Worm (Caenorhabditis elegans): ENCODE measurements around the gene nlp-35.

nlp-35 gene

DNA sequence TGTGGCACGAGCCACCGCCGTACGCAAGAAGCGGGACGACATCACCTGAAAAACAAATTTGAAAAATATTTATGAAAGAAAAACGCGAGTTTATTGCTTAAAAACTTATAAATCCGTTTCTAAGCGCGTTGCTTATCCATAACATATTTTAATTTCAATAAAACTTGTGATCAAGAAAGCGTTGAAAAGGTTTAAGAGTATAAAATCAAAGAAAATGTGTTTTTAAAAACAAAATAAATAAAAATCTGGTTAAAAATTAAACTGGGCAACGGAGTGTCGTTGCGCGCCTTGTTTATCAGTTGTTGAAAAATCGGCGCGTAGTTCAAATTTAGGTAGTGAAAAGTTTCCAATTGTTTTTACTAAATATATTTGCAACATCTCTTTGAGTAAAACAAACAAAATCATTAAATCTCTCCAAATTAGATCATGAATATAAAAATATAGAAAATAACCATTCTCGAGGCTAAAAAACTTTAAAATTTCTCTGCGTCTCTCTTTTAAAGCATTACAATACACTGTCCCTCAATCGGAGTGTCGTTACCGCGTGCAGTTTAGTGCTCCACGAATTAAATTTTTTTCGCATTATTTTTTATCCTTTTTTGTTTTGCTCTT lies 6.2 kb upstream of the nlp-35 start, which contains the start of gene ndua-5:
Gene ndua-5, minus strand, starts transcription at position 51 of the 612 bp plus-strand sequence.
- peak; percentile 33 for TF ChIP-seq unc-55 (GFP tag; optimal IDR thresholded peaks at IDR 0.05)
- TF ChIP-seq nhr-25 (tag; optimal IDR thresholded peaks at IDR 0.05) = peak; percentile 21
- peak; percentile 6 for TF ChIP-seq fos-1 (tag; optimal IDR thresholded peaks at IDR 0.05)
- TF ChIP-seq ama-1 (optimal IDR thresholded peaks at IDR 0.05) = no peak
- TF ChIP-seq lsy-2 (tag; optimal IDR thresholded peaks at IDR 0.05) = peak in 1 of 2 experiments; percentile 70
- TF ChIP-seq sma-9 (GFP tag; optimal IDR thresholded peaks at IDR 0.05) = peak; percentile 12
- TF ChIP-seq sma-9 (tag; optimal IDR thresholded peaks at IDR 0.05) = no peak
- peak; percentile 68 for TF ChIP-seq snpc-4 (tag; optimal IDR thresholded peaks at IDR 0.05)
- no peak for TF ChIP-seq zag-1 (tag; optimal IDR thresholded peaks at IDR 0.05)
- peak; percentile 87 for TF ChIP-seq gmeb-1 (tag; optimal IDR thresholded peaks at IDR 0.05)
- TF ChIP-seq lin-13 (GFP tag; optimal IDR thresholded peaks at IDR 0.05) = peak; percentile 27
- TF ChIP-seq sma-3 (GFP tag; optimal IDR thresholded peaks at IDR 0.05) = peak; percentile 28
- TF ChIP-seq ZK546.5 (tag; optimal IDR thresholded peaks at IDR 0.05) = no peak
- TF ChIP-seq mab-5 (tag; optimal IDR thresholded peaks at IDR 0.05) = no peak
- peak; percentile 36 for TF ChIP-seq crh-2 (tag; optimal IDR thresholded peaks at IDR 0.05)
- no peak for TF ChIP-seq unc-39 (tag; optimal IDR thresholded peaks at IDR 0.05)
- TF ChIP-seq mdl-1 (tag; optimal IDR thresholded peaks at IDR 0.05) = no peak
- no peak for TF ChIP-seq ztf-11 (tag; optimal IDR thresholded peaks at IDR 0.05)
- TF ChIP-seq C34F6.9 (tag; optimal IDR thresholded peaks at IDR 0.05) = peak; percentile 39
- TF ChIP-seq lin-11 (tag; optimal IDR thresholded peaks at IDR 0.05) = no peak
- TF ChIP-seq mbf-1 (tag; optimal IDR thresholded peaks at IDR 0.05) = no peak

DNA sequence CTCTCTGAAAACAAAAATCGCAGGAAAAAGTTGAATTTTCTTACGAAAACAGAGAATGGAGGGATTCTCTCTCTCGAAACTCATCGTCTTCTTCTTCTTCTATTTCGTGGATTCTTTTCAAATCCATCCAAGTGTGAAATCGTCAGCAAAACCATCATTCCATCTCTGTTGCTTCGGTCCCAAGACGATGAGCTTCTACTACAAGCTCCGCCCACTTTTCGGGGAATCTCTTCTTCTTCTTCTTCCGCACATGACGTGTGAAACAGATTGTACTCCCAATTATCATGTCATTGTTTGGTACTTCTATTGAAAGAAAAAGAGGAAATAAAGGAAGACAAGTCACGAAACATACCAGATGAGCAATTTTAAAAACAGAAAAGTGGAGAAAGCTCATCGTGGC lies 4.4 kb upstream of the nlp-35 start:
- TF ChIP-seq mdl-1 (tag; optimal IDR thresholded peaks at IDR 0.05) = no peak
- TF ChIP-seq mbf-1 (tag; optimal IDR thresholded peaks at IDR 0.05) = no peak
- no peak for TF ChIP-seq ZK546.5 (tag; optimal IDR thresholded peaks at IDR 0.05)
- no peak for TF ChIP-seq unc-62 (GFP tag; optimal IDR thresholded peaks at IDR 0.05)
- TF ChIP-seq sma-3 (GFP tag; optimal IDR thresholded peaks at IDR 0.05) = no peak
- TF ChIP-seq ama-1 (optimal IDR thresholded peaks at IDR 0.05) = no peak

ce11 chrIV:9520629-9521028 lies 1.9 kb upstream of the nlp-35 start:
- TF ChIP-seq dmd-4 (tag; optimal IDR thresholded peaks at IDR 0.05) (no peak), F13H6.1 (tag; optimal IDR thresholded peaks at IDR 0.05) (no peak), nhr-25 (tag; optimal IDR thresholded peaks at IDR 0.05) (no peak), nhr-12 (tag; optimal IDR thresholded peaks at IDR 0.05) (no peak), ztf-1 (GFP tag; conservative IDR thresholded peaks at IDR 0.05) (no peak), lsy-2 (tag; optimal IDR thresholded peaks at IDR 0.05) (no peak), blmp-1 (tag; optimal IDR thresholded peaks at IDR 0.05; ENCODE audit: insufficient read depth) (no peak), nhr-129 (tag; optimal IDR thresholded peaks at IDR 0.05) (no peak), snpc-4 (tag; optimal IDR thresholded peaks at IDR 0.05) (no peak), egl-27 (tag; optimal IDR thresholded peaks at IDR 0.05) (no peak), nhr-77 (tag; optimal IDR thresholded peaks at IDR 0.05) (no peak), Y55F3AM.14 (GFP tag; optimal IDR thresholded peaks at IDR 0.05) (no peak), ztf-11 (tag; optimal IDR thresholded peaks at IDR 0.05) (no peak), ama-1 (optimal IDR thresholded peaks at IDR 0.05) (no peak), sem-4 (tag; optimal IDR thresholded peaks at IDR 0.05) (no peak), gmeb-1 (tag; optimal IDR thresholded peaks at IDR 0.05) (no peak), skn-1 (tag; optimal IDR thresholded peaks at IDR 0.05) (no peak), lin-39 (tag; optimal IDR thresholded peaks at IDR 0.05) (no peak)

ce11 chrIV:9516831-9517230 lies 1.9 kb downstream of the nlp-35 start, which contains the start of gene C33A12.19:
Gene C33A12.19, plus strand, starts transcription at chrIV:9516999.
- no peak for TF ChIP-seq ztf-1 (GFP tag; conservative IDR thresholded peaks at IDR 0.05)
- no peak for TF ChIP-seq unc-39 (tag; optimal IDR thresholded peaks at IDR 0.05)
- TF ChIP-seq nhr-129 (tag; optimal IDR thresholded peaks at IDR 0.05) = peak; percentile 19
- TF ChIP-seq nhr-21 (tag; optimal IDR thresholded peaks at IDR 0.05) = peak; percentile 40
- no peak for TF ChIP-seq mab-5 (tag; optimal IDR thresholded peaks at IDR 0.05)
- TF ChIP-seq C34F6.9 (tag; optimal IDR thresholded peaks at IDR 0.05) = no peak
- TF ChIP-seq peb-1 (tag; optimal IDR thresholded peaks at IDR 0.05) = no peak
- peak; percentile 53 for TF ChIP-seq sma-3 (GFP tag; optimal IDR thresholded peaks at IDR 0.05)
- no peak for TF ChIP-seq aly-2 (tag; optimal IDR thresholded peaks at IDR 0.05)
- no peak for TF ChIP-seq ama-1 (optimal IDR thresholded peaks at IDR 0.05)
- TF ChIP-seq nhr-77 (tag; optimal IDR thresholded peaks at IDR 0.05) = no peak
- peak; percentile 59 for TF ChIP-seq blmp-1 (tag; optimal IDR thresholded peaks at IDR 0.05; ENCODE audit: insufficient read depth)
- TF ChIP-seq F13H6.1 (tag; optimal IDR thresholded peaks at IDR 0.05) = no peak
- no peak for TF ChIP-seq snpc-4 (tag; optimal IDR thresholded peaks at IDR 0.05)
- no peak for TF ChIP-seq zag-1 (tag; optimal IDR thresholded peaks at IDR 0.05)
- TF ChIP-seq mbf-1 (tag; optimal IDR thresholded peaks at IDR 0.05) = no peak
- TF ChIP-seq ztf-4 (tag; optimal IDR thresholded peaks at IDR 0.05) = no peak
- no peak for TF ChIP-seq lin-13 (GFP tag; optimal IDR thresholded peaks at IDR 0.05)
- no peak for TF ChIP-seq ztf-11 (tag; optimal IDR thresholded peaks at IDR 0.05)
- TF ChIP-seq lsy-2 (tag; optimal IDR thresholded peaks at IDR 0.05) = peak in 1 of 2 experiments; percentile 32
- no peak for TF ChIP-seq Y55F3AM.14 (GFP tag; optimal IDR thresholded peaks at IDR 0.05)
- no peak for TF ChIP-seq elt-3 (tag; optimal IDR thresholded peaks at IDR 0.05)
- peak; percentile 30 for TF ChIP-seq fos-1 (tag; optimal IDR thresholded peaks at IDR 0.05)
- TF ChIP-seq sma-9 (GFP tag; optimal IDR thresholded peaks at IDR 0.05) = peak; percentile 66
- no peak for TF ChIP-seq sma-9 (tag; optimal IDR thresholded peaks at IDR 0.05)
- no peak for TF ChIP-seq lin-39 (tag; optimal IDR thresholded peaks at IDR 0.05)
- TF ChIP-seq gmeb-1 (tag; optimal IDR thresholded peaks at IDR 0.05) = peak; percentile 44
- no peak for TF ChIP-seq dmd-4 (tag; optimal IDR thresholded peaks at IDR 0.05)
- TF ChIP-seq sem-4 (tag; optimal IDR thresholded peaks at IDR 0.05) = no peak
- TF ChIP-seq nhr-10 (tag; optimal IDR thresholded peaks at IDR 0.05) = no peak
- no peak for TF ChIP-seq ceh-82 (tag; optimal IDR thresholded peaks at IDR 0.05)
- peak; percentile 28 for TF ChIP-seq nhr-25 (tag; optimal IDR thresholded peaks at IDR 0.05)
- no peak for TF ChIP-seq nhr-237 (tag; optimal IDR thresholded peaks at IDR 0.05)
- no peak for TF ChIP-seq lin-11 (tag; optimal IDR thresholded peaks at IDR 0.05)
- TF ChIP-seq nhr-12 (tag; optimal IDR thresholded peaks at IDR 0.05) = no peak
